Fruit fly (Drosophila melanogaster): ENCODE results near the gene Scgbeta.

dm6 chr3R:12405928-12406234, 16.3 kb downstream of the Scgbeta start, which contains the start of gene Cyp9f2:
- TF ChIP-seq CG8478 (optimal IDR thresholded peaks at IDR 0.05), result no peak
- TF ChIP-seq usp (GFP tag; optimal IDR thresholded peaks at IDR 0.05), result no peak
- TF ChIP-seq EcR (GFP tag; optimal IDR thresholded peaks at IDR 0.05), result no peak
- no peak for TF ChIP-seq Dll (optimal IDR thresholded peaks at IDR 0.05)
- TF ChIP-seq psq (optimal IDR thresholded peaks at IDR 0.05), result no peak
- TF ChIP-seq pan (optimal IDR thresholded peaks at IDR 0.05), result no peak
